Fruit fly (Drosophila melanogaster) S2 (cell line): Measurements from ENCODE around the gene CG32040.

Experiments
- CG8478 ChIP-seq: fragments of >200 bp; optimal IDR thresholded peaks from 2 replicates; lab custom pipeline; 2018
- CTCF ChIP-seq, 2 experiments: fragments of >200 bp; optimal IDR thresholded peaks; 2 replicates each; lab custom pipeline; 2018

- TF ChIP-seq CG8478 (no peak), CTCF (optimal IDR thresholded peaks at IDR 0.05; lab: Kevin White, UChicago) (no peak)
Measured at dm6 chr3L:9384445-9385079, 30.7 kb downstream of the CG32040 start.
